Worm (Caenorhabditis elegans) whole organism, L4 larva: ENCODE results near the gene unc-27.

Source experiments
- D1046.2 ChIP-seq: fragments of 200-800 bp; sonication (Bioruptor generic); IDR thresholded peaks from 2 replicates; pipeline ENCODE4 v1.3.6; 2022; ENCODE audit warnings: missing genetic modification characterization, missing compliant biosample characterization
- F10B5.3 ChIP-seq: sonication (generic microtip); optimal IDR thresholded peaks from 2 replicates; lab custom pipeline; 2016; ENCODE audit warnings: mild to moderate bottlenecking, missing genetic modification characterization, missing compliant biosample characterization
- F26F4.8 ChIP-seq: fragments of 200-800 bp; sonication (Bioruptor generic); conservative IDR thresholded peaks from 2 replicates; pipeline ENCODE4 v1.3.6; 2022; ENCODE audit warnings: missing genetic modification characterization, missing compliant biosample characterization
- F49E8.2 ChIP-seq: sonication (generic microtip); optimal IDR thresholded peaks from 2 replicates; lab custom pipeline; 2016; ENCODE audit warnings: missing compliant biosample characterization, mild to moderate bottlenecking, missing genetic modification characterization, borderline replicate concordance
- T26A8.4 ChIP-seq: fragments of 200-800 bp; sonication (Bioruptor generic); IDR thresholded peaks from 2 replicates; pipeline ENCODE4 v1.3.6; 2022; ENCODE audit warnings: missing genetic modification characterization, missing compliant biosample characterization
- Y48G9A.11 ChIP-seq: fragments of 200-800 bp; sonication (Bioruptor generic); IDR thresholded peaks from 2 replicates; pipeline ENCODE4 v1.3.6; 2022; ENCODE audit warnings: missing genetic modification reagents, missing genetic modification characterization, missing compliant biosample characterization
- Y5F2A.4 ChIP-seq: fragments of 200-800 bp; sonication (Bioruptor generic); optimal IDR thresholded peaks from 2 replicates; lab custom pipeline; 2018; ENCODE audit warnings: mild to moderate bottlenecking, missing genetic modification characterization, missing compliant biosample characterization
- aly-2 ChIP-seq: sonication (generic microtip); optimal IDR thresholded peaks from 2 replicates; lab custom pipeline; 2018; ENCODE audit warnings: missing biosample characterization, missing genetic modification characterization
- ama-1 ChIP-seq: fragments of 150-350 bp; optimal IDR thresholded peaks from 2 replicates; lab custom pipeline; 2014; ENCODE audit warnings: inconsistent platforms, mixed read lengths
- arid-1 ChIP-seq: fragments of 200-800 bp; sonication (Bioruptor generic); conservative IDR thresholded peaks from 2 replicates; pipeline ENCODE4 v1.3.6; 2022; ENCODE audit warnings: missing genetic modification reagents, missing genetic modification characterization, missing compliant biosample characterization
- ceh-20 ChIP-seq: fragments of 200-800 bp; sonication (Bioruptor generic); IDR thresholded peaks from 2 replicates; pipeline ENCODE4 v1.3.6; 2022; ENCODE audit warnings: missing genetic modification reagents, missing genetic modification characterization, missing compliant biosample characterization
- ceh-28 ChIP-seq: fragments of 150-350 bp; optimal IDR thresholded peaks from 2 replicates; lab custom pipeline; 2014; ENCODE audit warnings: missing biosample characterization, missing genetic modification reagents, missing genetic modification characterization
- ceh-44 ChIP-seq: fragments of 200-800 bp; sonication (Bioruptor generic); IDR thresholded peaks from 2 replicates; pipeline ENCODE4 v1.3.6; 2022; ENCODE audit warnings: missing genetic modification reagents, missing genetic modification characterization, missing compliant biosample characterization
- ctbp-1 ChIP-seq: fragments of 200-800 bp; sonication (Bioruptor generic); IDR thresholded peaks from 2 replicates; pipeline ENCODE4 v1.3.6; 2022; ENCODE audit warnings: missing genetic modification reagents, missing genetic modification characterization, missing compliant biosample characterization
- daf-16 ChIP-seq, 3 experiments: sonication (generic microtip); optimal IDR thresholded peaks; 2 replicates each; lab custom pipeline; 2016 to 2017; ENCODE audit warnings: missing genetic modification characterization in 3 of 3, missing genetic modification reagents in 3 of 3, mild to moderate bottlenecking in 2 of 3, missing compliant biosample characterization in 2 of 3, missing biosample characterization in 1 of 3, moderate library complexity in 1 of 3
- daf-8 ChIP-seq: fragments of 200-800 bp; sonication (Bioruptor generic); IDR thresholded peaks from 2 replicates; pipeline ENCODE4 v1.3.6; 2022; ENCODE audit warnings: missing genetic modification characterization, missing compliant biosample characterization
- dmd-9 ChIP-seq: fragments of 200-800 bp; sonication (Bioruptor generic); IDR thresholded peaks from 2 replicates; pipeline ENCODE4 v1.3.6; 2022; ENCODE audit warnings: missing genetic modification reagents, missing genetic modification characterization, missing compliant biosample characterization
- egl-43 ChIP-seq: fragments of 200-800 bp; sonication (Bioruptor generic); IDR thresholded peaks from 2 replicates; pipeline ENCODE4 v1.3.6; 2022; ENCODE audit warnings: missing genetic modification reagents, missing genetic modification characterization, missing compliant biosample characterization
- fkh-10 ChIP-seq: fragments of 150-350 bp; optimal IDR thresholded peaks from 2 replicates; lab custom pipeline; 2014; ENCODE audit warnings: missing biosample characterization, missing genetic modification reagents, missing genetic modification characterization
- gei-8 ChIP-seq: fragments of 200-800 bp; sonication (Bioruptor generic); optimal IDR thresholded peaks from 2 replicates; lab custom pipeline; 2018; ENCODE audit warnings: mild to moderate bottlenecking, missing genetic modification characterization, missing compliant biosample characterization
- hlh-11 ChIP-seq: fragments of 200-800 bp; sonication (Bioruptor generic); optimal IDR thresholded peaks from 2 replicates; lab custom pipeline; 2018; ENCODE audit warnings: mild to moderate bottlenecking, missing genetic modification characterization, missing compliant biosample characterization
- jun-1 ChIP-seq: fragments of 150-350 bp; optimal IDR thresholded peaks from 2 replicates; lab custom pipeline; 2014; ENCODE audit warnings: missing biosample characterization, missing genetic modification reagents, missing genetic modification characterization
- lin-1 ChIP-seq: fragments of 200-800 bp; sonication (Bioruptor generic); IDR thresholded peaks from 2 replicates; pipeline ENCODE4 v1.3.6; 2022; ENCODE audit warnings: missing genetic modification reagents, missing genetic modification characterization, missing compliant biosample characterization
- lin-13 ChIP-seq: fragments of 150-350 bp; optimal IDR thresholded peaks from 2 replicates; lab custom pipeline; 2014; ENCODE audit warnings: missing biosample characterization, missing genetic modification reagents, missing genetic modification characterization
- lin-15B ChIP-seq: fragments of 150-350 bp; sonication (generic microtip); optimal IDR thresholded peaks from 3 replicates; lab custom pipeline; 2014; ENCODE audit warnings: missing biosample characterization, missing genetic modification characterization
- mdl-1 ChIP-seq, 2 experiments: fragments of 150-350 bp in 1 of 2; sonication (generic microtip) in 1 of 2; optimal IDR thresholded peaks; 2 replicates each; lab custom pipeline; 2014 to 2017; ENCODE audit warnings: missing biosample characterization in 2 of 2, missing genetic modification characterization in 2 of 2
- mdt-29 ChIP-seq: fragments of 200-800 bp; sonication (Bioruptor generic); IDR thresholded peaks from 2 replicates; pipeline ENCODE4 v1.3.6; 2022; ENCODE audit warnings: missing genetic modification reagents, missing genetic modification characterization, missing compliant biosample characterization
- mxl-3 ChIP-seq: fragments of 200-800 bp; sonication (Bioruptor generic); optimal IDR thresholded peaks from 2 replicates; lab custom pipeline; 2018; ENCODE audit warnings: mild to moderate bottlenecking, missing genetic modification characterization, missing compliant biosample characterization
- nhr-25 ChIP-seq: sonication (generic microtip); optimal IDR thresholded peaks from 2 replicates; lab custom pipeline; 2017; ENCODE audit warnings: missing genetic modification characterization, mild to moderate bottlenecking, missing compliant biosample characterization, antibody characterized with exemption, moderate library complexity, borderline replicate concordance; ENCODE audit not compliant: insufficient read depth
- nhr-28 ChIP-seq: fragments of 150-350 bp; optimal IDR thresholded peaks from 2 replicates; lab custom pipeline; 2014; ENCODE audit warnings: missing biosample characterization, missing genetic modification characterization
- nhr-41 ChIP-seq: fragments of 200-800 bp; sonication (Bioruptor generic); IDR thresholded peaks from 2 replicates; pipeline ENCODE4 v1.3.6; 2022; ENCODE audit warnings: missing genetic modification reagents, missing genetic modification characterization, missing compliant biosample characterization
- nhr-42 ChIP-seq: fragments of 200-800 bp; sonication (Bioruptor generic); IDR thresholded peaks from 2 replicates; pipeline ENCODE4 v1.3.6; 2022; ENCODE audit warnings: missing genetic modification characterization, missing compliant biosample characterization
- nhr-6 ChIP-seq: fragments of 150-350 bp; optimal IDR thresholded peaks from 2 replicates; lab custom pipeline; 2014; ENCODE audit warnings: missing biosample characterization, missing genetic modification characterization
- nhr-76 ChIP-seq: fragments of 150-350 bp; optimal IDR thresholded peaks from 2 replicates; lab custom pipeline; 2014; ENCODE audit warnings: missing biosample characterization, missing genetic modification characterization
- nhr-77 ChIP-seq: fragments of 150-350 bp; optimal IDR thresholded peaks from 2 replicates; lab custom pipeline; 2014; ENCODE audit warnings: missing biosample characterization, missing genetic modification characterization
- php-3 ChIP-seq: fragments of 200-800 bp; sonication (Bioruptor generic); IDR thresholded peaks from 2 replicates; pipeline ENCODE4 v1.3.6; 2022; ENCODE audit warnings: missing genetic modification reagents, missing genetic modification characterization, missing compliant biosample characterization
- pqm-1 ChIP-seq: sonication (generic microtip); optimal IDR thresholded peaks from 2 replicates; lab custom pipeline; 2017; ENCODE audit warnings: missing biosample characterization, missing genetic modification characterization
- saeg-2 ChIP-seq: fragments of 200-800 bp; sonication (Bioruptor generic); IDR thresholded peaks from 2 replicates; pipeline ENCODE4 v1.3.6; 2022; ENCODE audit warnings: missing genetic modification reagents, missing genetic modification characterization, missing compliant biosample characterization
- set-16 ChIP-seq: fragments of 200-800 bp; sonication (Bioruptor generic); IDR thresholded peaks from 2 replicates; pipeline ENCODE4 v1.3.6; 2022; ENCODE audit warnings: missing genetic modification reagents, missing genetic modification characterization, missing compliant biosample characterization
- skn-1 ChIP-seq: fragments of 150-350 bp; optimal IDR thresholded peaks from 2 replicates; lab custom pipeline; 2014; ENCODE audit warnings: missing biosample characterization, missing genetic modification characterization
- snpc-1.2 ChIP-seq: fragments of 200-800 bp; sonication (Bioruptor generic); IDR thresholded peaks from 2 replicates; pipeline ENCODE4 v1.3.6; 2022; ENCODE audit warnings: missing genetic modification reagents, missing genetic modification characterization, missing compliant biosample characterization
- spr-1 ChIP-seq: sonication (generic microtip); optimal IDR thresholded peaks from 2 replicates; lab custom pipeline; 2016; ENCODE audit warnings: mild to moderate bottlenecking, missing genetic modification characterization, missing compliant biosample characterization
- spr-3 ChIP-seq: fragments of 200-800 bp; sonication (Bioruptor generic); optimal IDR thresholded peaks from 2 replicates; lab custom pipeline; 2018; ENCODE audit warnings: mild to moderate bottlenecking, missing genetic modification characterization, missing compliant biosample characterization
- tag-97 ChIP-seq: fragments of 200-800 bp; sonication (Bioruptor generic); IDR thresholded peaks from 2 replicates; pipeline ENCODE4 v1.3.6; 2022; ENCODE audit warnings: missing genetic modification characterization, missing compliant biosample characterization
- unc-130 ChIP-seq: sonication (generic microtip); optimal IDR thresholded peaks from 2 replicates; lab custom pipeline; 2016; ENCODE audit warnings: missing genetic modification reagents, missing genetic modification characterization, missing compliant biosample characterization
- unc-62 ChIP-seq, 3 experiments: fragments of 150-350 bp in 1 of 3; sonication (generic microtip); optimal IDR thresholded peaks in 2 of 3; peaks in 1 of 3; 1 replicate in 1 of 3; 2 replicates in 2 of 3; lab custom pipeline; 2014 to 2017; ENCODE audit warnings: missing biosample characterization in 3 of 3, missing genetic modification characterization in 3 of 3, missing genetic modification reagents in 3 of 3, missing genotype in 1 of 3
- zfp-3 ChIP-seq: fragments of 200-800 bp; sonication (Bioruptor generic); conservative IDR thresholded peaks from 2 replicates; pipeline ENCODE4 v1.3.6; 2022; ENCODE audit warnings: missing genetic modification reagents, missing genetic modification characterization, missing compliant biosample characterization

Gene unc-27

ce11 chrX:8789014-8789506 lies at the start of gene unc-27:
TSS of gene unc-27 (plus strand) at chrX:8789456.
- TF ChIP-seq mxl-3 = peak; percentile 4
- no peak for TF ChIP-seq unc-130 (GFP tag; lab: Kevin White, UChicago)
- TF ChIP-seq jun-1 = no peak
- peak in 1 of 2 experiments; percentile 49 for TF ChIP-seq daf-16 (GFP tag; optimal IDR thresholded peaks at IDR 0.05; lab: Kevin White, UChicago)
- TF ChIP-seq daf-16 (tag; optimal IDR thresholded peaks at IDR 0.05; lab: Kevin White, UChicago) = no peak
- TF ChIP-seq hlh-11 (tag; lab: Kevin White, UChicago) = peak; percentile 39
- no peak for TF ChIP-seq nhr-77 (tag; lab: Kevin White, UChicago)
- TF ChIP-seq mdt-29 (GFP tag; lab: Robert Waterston, UW) = no peak
- no peak for TF ChIP-seq zfp-3 (GFP tag; lab: Robert Waterston, UW)
- TF ChIP-seq T26A8.4 (GFP tag; lab: Robert Waterston, UW) = no peak

- TF ChIP-seq gei-8 (GFP tag; lab: Kevin White, UChicago) = no peak
- no peak for TF ChIP-seq aly-2 (tag; lab: Kevin White, UChicago)
- TF ChIP-seq F10B5.3 (tag; lab: Kevin White, UChicago) = peak; percentile 54
- TF ChIP-seq nhr-25 = no peak
- TF ChIP-seq F26F4.8 (GFP tag; lab: Robert Waterston, UW) = no peak
- no peak for TF ChIP-seq nhr-76
- 0 out of 2 replicates have a peak, but pooled peaks have one; percentile 24 for TF ChIP-seq nhr-42
- no peak for TF ChIP-seq daf-16 (GFP tag; optimal IDR thresholded peaks at IDR 0.05; lab: Kevin White, UChicago)
- no peak for TF ChIP-seq daf-16 (tag; optimal IDR thresholded peaks at IDR 0.05; lab: Kevin White, UChicago)
- TF ChIP-seq lin-1 (GFP tag; lab: Robert Waterston, UW) = no peak
- no peak for TF ChIP-seq ama-1 (lab: Kevin White, UChicago)
- no peak for TF ChIP-seq ctbp-1 (GFP tag; lab: Robert Waterston, UW)
- no peak for TF ChIP-seq spr-3 (GFP tag; lab: Kevin White, UChicago)
- TF ChIP-seq T26A8.4 (GFP tag; lab: Robert Waterston, UW) = no peak
- TF ChIP-seq nhr-77 (tag; lab: Kevin White, UChicago) = no peak
- TF ChIP-seq nhr-41 (GFP tag; lab: Robert Waterston, UW) = no peak
- TF ChIP-seq unc-62 (GFP tag; optimal IDR thresholded peaks at IDR 0.05 in 1 of 2; lab: Kevin White, UChicago) = no peak
- no peak for TF ChIP-seq unc-62 (tag; optimal IDR thresholded peaks at IDR 0.05; lab: Kevin White, UChicago)
- TF ChIP-seq fkh-10 = no peak
- TF ChIP-seq php-3 (GFP tag; lab: Robert Waterston, UW) = no peak
- peak; percentile 88 for TF ChIP-seq set-16 (GFP tag; lab: Robert Waterston, UW)
- TF ChIP-seq ceh-20 = no peak
- no peak for TF ChIP-seq skn-1
- no peak for TF ChIP-seq egl-43 (GFP tag; lab: Robert Waterston, UW)
- TF ChIP-seq F49E8.2 (tag; lab: Kevin White, UChicago) = no peak
- 0 out of 2 replicates have a peak, but pooled peaks have one; percentile 25 for TF ChIP-seq D1046.2 (GFP tag; lab: Robert Waterston, UW)
- TF ChIP-seq mdt-29 (GFP tag; lab: Robert Waterston, UW) = no peak
- TF ChIP-seq hlh-11 (tag; lab: Kevin White, UChicago) = no peak
- no peak for TF ChIP-seq pqm-1 (tag; lab: Kevin White, UChicago)
- TF ChIP-seq lin-15B (tag; lab: Kevin White, UChicago) = no peak
- TF ChIP-seq ceh-28 = no peak
- no peak for TF ChIP-seq Y5F2A.4
- TF ChIP-seq Y48G9A.11 (GFP tag; lab: Robert Waterston, UW) = 0 out of 2 replicates have a peak, but pooled peaks have one; percentile 26
- no peak for TF ChIP-seq ceh-44 (GFP tag; lab: Robert Waterston, UW)
- TF ChIP-seq tag-97 = no peak
- TF ChIP-seq saeg-2 = no peak
- no peak for TF ChIP-seq daf-8 (GFP tag; lab: Robert Waterston, UW)
- no peak for TF ChIP-seq nhr-6 (tag; lab: Kevin White, UChicago)
- TF ChIP-seq arid-1 (GFP tag; lab: Robert Waterston, UW) = no peak
- no peak for TF ChIP-seq dmd-9 (GFP tag; lab: Robert Waterston, UW)
- no peak for TF ChIP-seq lin-13
- TF ChIP-seq snpc-1.2 (GFP tag; lab: Robert Waterston, UW) = peak; percentile 49; the same call in 1 of the 2 replicates
- no peak for TF ChIP-seq spr-1
- TF ChIP-seq nhr-28 (tag; lab: Kevin White, UChicago) = no peak
- TF ChIP-seq mdl-1 (tag; optimal IDR thresholded peaks at IDR 0.05; lab: Kevin White, UChicago) = no peak
These were observed 47.6 kb upstream of the unc-27 start for ce11 chrX:8741629-8742170.
